Worm (Caenorhabditis elegans): ENCODE measurements around the gene Y102A11A.1.

Y102A11A.1 gene

ce11 chrX:2042621-2043020 is 9.0 kb upstream of the Y102A11A.1 start:
- peak; percentile 10 for TF ChIP-seq ceh-39 (tag; optimal IDR thresholded peaks at IDR 0.05)
- peak; percentile 71 for TF ChIP-seq nhr-2 (tag; optimal IDR thresholded peaks at IDR 0.05)
- peak; percentile 91 for TF ChIP-seq unc-39 (tag; optimal IDR thresholded peaks at IDR 0.05)
- no peak for TF ChIP-seq lsy-2 (tag; optimal IDR thresholded peaks at IDR 0.05)
- no peak for TF ChIP-seq snpc-4 (tag; optimal IDR thresholded peaks at IDR 0.05)

- TF ChIP-seq mep-1 (tag; optimal IDR thresholded peaks at IDR 0.05) = peak; percentile 14
- TF ChIP-seq ztf-11 (tag; optimal IDR thresholded peaks at IDR 0.05) = peak; percentile 36
- no peak for TF ChIP-seq mab-5 (tag; optimal IDR thresholded peaks at IDR 0.05)
- no peak for TF ChIP-seq ceh-39 (tag; optimal IDR thresholded peaks at IDR 0.05)
- TF ChIP-seq ceh-83 (GFP tag; optimal IDR thresholded peaks at IDR 0.05) = no peak
- TF ChIP-seq elt-3 (tag; optimal IDR thresholded peaks at IDR 0.05) = no peak
- no peak for TF ChIP-seq lsy-2 (tag; optimal IDR thresholded peaks at IDR 0.05)
- TF ChIP-seq pha-4 (tag; optimal IDR thresholded peaks at IDR 0.05) = no peak
- no peak for TF ChIP-seq unc-120 (tag; optimal IDR thresholded peaks at IDR 0.05; ENCODE audit: poor library complexity, severe bottlenecking)
- TF ChIP-seq nhr-12 (tag; optimal IDR thresholded peaks at IDR 0.05) = no peak
- no peak for TF ChIP-seq zip-8 (tag; optimal IDR thresholded peaks at IDR 0.05)
- peak; percentile 73 for TF ChIP-seq ceh-43 (GFP tag; optimal IDR thresholded peaks at IDR 0.05)
- no peak for TF ChIP-seq hlh-1 (tag; optimal IDR thresholded peaks at IDR 0.05)
- TF ChIP-seq nhr-28 (tag; optimal IDR thresholded peaks at IDR 0.05) = no peak
- no peak for TF ChIP-seq elt-1 (tag; optimal IDR thresholded peaks at IDR 0.05; ENCODE audit: borderline replicate concordance, insufficient read depth)
- TF ChIP-seq sptf-1 (tag; optimal IDR thresholded peaks at IDR 0.05) = peak; percentile 70
- no peak for TF ChIP-seq snpc-4 (tag; optimal IDR thresholded peaks at IDR 0.05)
- no peak for TF ChIP-seq nhr-237 (tag; optimal IDR thresholded peaks at IDR 0.05)
- no peak for TF ChIP-seq ham-2 (GFP tag; optimal IDR thresholded peaks at IDR 0.05)
- TF ChIP-seq lin-32 (GFP tag; optimal IDR thresholded peaks at IDR 0.05) = no peak
- TF ChIP-seq tbx-8 (GFP tag; optimal IDR thresholded peaks at IDR 0.05) = no peak
- TF ChIP-seq bed-3 (GFP tag; optimal IDR thresholded peaks at IDR 0.05) = no peak
- peak; percentile 65 for TF ChIP-seq ces-1 (GFP tag; optimal IDR thresholded peaks at IDR 0.05)
- peak; percentile 55 for TF ChIP-seq M03D4.4 (tag; optimal IDR thresholded peaks at IDR 0.05)
- TF ChIP-seq flh-1 (GFP tag; optimal IDR thresholded peaks at IDR 0.05) = no peak
- no peak for TF ChIP-seq unc-39 (tag; optimal IDR thresholded peaks at IDR 0.05)
- no peak for TF ChIP-seq nhr-76 (tag; optimal IDR thresholded peaks at IDR 0.05)
- no peak for TF ChIP-seq unc-62 (GFP tag; optimal IDR thresholded peaks at IDR 0.05)
- TF ChIP-seq nhr-2 (tag; optimal IDR thresholded peaks at IDR 0.05) = no peak
- TF ChIP-seq drap-1 (GFP tag; optimal IDR thresholded peaks at IDR 0.05) = peak; percentile 28
- TF ChIP-seq cnd-1 (tag; optimal IDR thresholded peaks at IDR 0.05) = peak; percentile 44
- TF ChIP-seq blmp-1 (tag; optimal IDR thresholded peaks at IDR 0.05) = no peak
- TF ChIP-seq lin-13 (tag; optimal IDR thresholded peaks at IDR 0.05) = no peak
- TF ChIP-seq mls-2 (tag; optimal IDR thresholded peaks at IDR 0.05) = peak; percentile 84
- TF ChIP-seq sem-2 (GFP tag; optimal IDR thresholded peaks at IDR 0.05) = no peak
Observed at ce11 chrX:2043224-2043623, 8.4 kb upstream of the Y102A11A.1 start.

ce11 chrX:2044541-2045168 is 7.0 kb upstream of the Y102A11A.1 start:
- TF ChIP-seq ztf-11 (tag; optimal IDR thresholded peaks at IDR 0.05) (peak; percentile 5), drap-1 (GFP tag; optimal IDR thresholded peaks at IDR 0.05) (no peak), unc-39 (tag; optimal IDR thresholded peaks at IDR 0.05) (no peak), bed-3 (GFP tag; optimal IDR thresholded peaks at IDR 0.05) (no peak), ces-1 (GFP tag; optimal IDR thresholded peaks at IDR 0.05) (peak; percentile 99), nhr-237 (tag; optimal IDR thresholded peaks at IDR 0.05) (no peak), ceh-43 (GFP tag; optimal IDR thresholded peaks at IDR 0.05) (peak; percentile 49), hlh-1 (tag; optimal IDR thresholded peaks at IDR 0.05) (peak; percentile 6), ham-2 (GFP tag; optimal IDR thresholded peaks at IDR 0.05) (no peak), tbx-8 (GFP tag; optimal IDR thresholded peaks at IDR 0.05) (no peak), lsy-2 (tag; optimal IDR thresholded peaks at IDR 0.05) (no peak), zip-8 (tag; optimal IDR thresholded peaks at IDR 0.05) (peak; percentile 90), lin-32 (GFP tag; optimal IDR thresholded peaks at IDR 0.05) (peak; percentile 57), elt-1 (tag; optimal IDR thresholded peaks at IDR 0.05; ENCODE audit: borderline replicate concordance, insufficient read depth) (no peak), cnd-1 (tag; optimal IDR thresholded peaks at IDR 0.05) (peak; percentile 94), unc-120 (tag; optimal IDR thresholded peaks at IDR 0.05; ENCODE audit: poor library complexity, severe bottlenecking) (no peak), unc-62 (GFP tag; optimal IDR thresholded peaks at IDR 0.05) (no peak), elt-3 (tag; optimal IDR thresholded peaks at IDR 0.05) (no peak), snpc-4 (tag; optimal IDR thresholded peaks at IDR 0.05) (no peak), mls-2 (tag; optimal IDR thresholded peaks at IDR 0.05) (peak; percentile 83), ceh-83 (GFP tag; optimal IDR thresholded peaks at IDR 0.05) (no peak), M03D4.4 (tag; optimal IDR thresholded peaks at IDR 0.05) (no peak), nhr-2 (tag; optimal IDR thresholded peaks at IDR 0.05) (peak; percentile 86), sptf-1 (tag; optimal IDR thresholded peaks at IDR 0.05) (peak; percentile 49)

All from whole organism, mixed stage, embryonic.